Worm (Caenorhabditis elegans) whole organism, midembryonic: Measurements from ENCODE around the gene sod-3.

Experiments used
- T22C8.4 ChIP-seq: fragments of 200-800 bp; sonication (Bioruptor generic); IDR thresholded peaks from 2 replicates; pipeline ENCODE4 v1.3.6; 2022; ENCODE audit warnings: missing genetic modification characterization, missing compliant biosample characterization
- cog-1 ChIP-seq: sonication (generic microtip); optimal IDR thresholded peaks from 2 replicates; lab custom pipeline; 2016; ENCODE audit warnings: missing genetic modification characterization, missing compliant biosample characterization
- flt-1 ChIP-seq: fragments of 200-800 bp; sonication (Bioruptor generic); IDR thresholded peaks from 2 replicates; pipeline ENCODE4 v1.3.6; 2022; ENCODE audit warnings: missing genetic modification characterization, missing compliant biosample characterization
- klf-2 ChIP-seq: fragments of 200-800 bp; sonication (Bioruptor generic); conservative IDR thresholded peaks from 2 replicates; pipeline ENCODE4 v1.3.6; 2022; ENCODE audit warnings: missing genetic modification reagents, missing genetic modification characterization, missing compliant biosample characterization
- med-1 ChIP-seq: sonication (generic microtip); optimal IDR thresholded peaks from 2 replicates; lab custom pipeline; 2017; ENCODE audit warnings: missing genetic modification characterization, mild to moderate bottlenecking, missing compliant biosample characterization, antibody characterized with exemption, missing genetic modification reagents; ENCODE audit not compliant: insufficient read depth
- ref-1 ChIP-seq: fragments of 200-800 bp; sonication (Bioruptor generic); conservative IDR thresholded peaks from 2 replicates; pipeline ENCODE4 v1.3.6; 2022; ENCODE audit warnings: missing genetic modification reagents, missing genetic modification characterization, missing compliant biosample characterization
- tab-1 ChIP-seq: fragments of 200-800 bp; sonication (Bioruptor generic); IDR thresholded peaks from 2 replicates; pipeline ENCODE4 v1.3.6; 2022; ENCODE audit warnings: missing genetic modification characterization, missing compliant biosample characterization
- ztf-23 ChIP-seq: fragments of 200-800 bp; sonication (Bioruptor generic); IDR thresholded peaks from 2 replicates; pipeline ENCODE4 v1.3.6; 2022; ENCODE audit warnings: missing genetic modification reagents, missing genetic modification characterization, missing compliant biosample characterization
- ztf-29 ChIP-seq: fragments of 200-800 bp; sonication (Bioruptor generic); IDR thresholded peaks from 2 replicates; pipeline ENCODE4 v1.3.6; 2022; ENCODE audit warnings: missing genetic modification reagents, missing genetic modification characterization, missing compliant biosample characterization

Gene sod-3

DNA sequence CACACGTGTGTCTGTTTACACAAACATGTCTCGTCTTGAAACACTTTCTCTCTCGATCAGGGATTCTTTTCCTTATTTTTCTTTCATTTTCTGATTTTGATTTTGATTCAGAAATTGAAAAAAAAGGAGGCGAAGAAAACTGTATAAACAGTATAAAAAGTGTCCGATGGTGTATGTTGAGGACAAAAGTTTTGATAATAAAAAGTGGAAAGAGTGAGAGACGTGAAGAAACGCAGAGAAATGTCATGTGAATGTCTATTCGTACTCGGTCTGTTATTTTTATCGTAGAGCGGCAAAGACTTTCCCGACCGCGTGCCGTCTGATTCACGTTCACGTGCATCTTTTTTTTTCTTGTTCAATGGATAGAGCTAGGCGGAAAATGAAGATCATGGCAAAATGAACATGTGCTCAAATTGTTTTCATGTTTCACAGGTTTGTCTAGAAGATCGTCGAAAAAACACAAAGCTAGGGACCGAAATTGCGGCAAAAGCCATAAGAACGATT, 28.8 kb upstream of the sod-3 start:
- TF ChIP-seq T22C8.4 (GFP tag; lab: Robert Waterston, UW) (no peak), ref-1 (no peak)

DNA sequence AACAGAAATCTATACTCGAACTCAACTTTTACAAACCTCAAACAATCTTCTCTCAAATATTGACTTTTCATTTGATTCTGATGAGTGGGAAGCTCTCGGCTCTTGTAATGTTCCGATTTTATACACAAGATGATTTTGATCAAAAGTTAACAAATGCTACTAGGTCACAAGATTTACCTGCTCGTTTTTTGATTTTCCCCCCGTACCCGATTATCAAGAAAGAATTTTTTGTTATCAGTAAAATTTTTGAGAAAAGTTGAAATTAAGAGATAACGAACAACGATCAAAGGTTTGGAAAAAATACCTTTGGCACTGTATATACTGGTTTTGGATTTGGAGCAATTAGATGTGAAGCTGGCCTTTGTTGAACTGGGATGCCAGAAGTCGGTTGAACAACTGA, 27.7 kb upstream of the sod-3 start:
- no peak for TF ChIP-seq ref-1
- TF ChIP-seq klf-2: no peak
- TF ChIP-seq flt-1 (GFP tag; lab: Robert Waterston, UW): no peak
- no peak for TF ChIP-seq T22C8.4 (GFP tag; lab: Robert Waterston, UW)
- TF ChIP-seq tab-1 (GFP tag; lab: Robert Waterston, UW): no peak
- no peak for TF ChIP-seq med-1
- TF ChIP-seq cog-1 (tag; lab: Kevin White, UChicago): no peak
- TF ChIP-seq ztf-29 (GFP tag; lab: Robert Waterston, UW): no peak
- TF ChIP-seq ztf-23 (GFP tag; lab: Robert Waterston, UW): no peak

DNA sequence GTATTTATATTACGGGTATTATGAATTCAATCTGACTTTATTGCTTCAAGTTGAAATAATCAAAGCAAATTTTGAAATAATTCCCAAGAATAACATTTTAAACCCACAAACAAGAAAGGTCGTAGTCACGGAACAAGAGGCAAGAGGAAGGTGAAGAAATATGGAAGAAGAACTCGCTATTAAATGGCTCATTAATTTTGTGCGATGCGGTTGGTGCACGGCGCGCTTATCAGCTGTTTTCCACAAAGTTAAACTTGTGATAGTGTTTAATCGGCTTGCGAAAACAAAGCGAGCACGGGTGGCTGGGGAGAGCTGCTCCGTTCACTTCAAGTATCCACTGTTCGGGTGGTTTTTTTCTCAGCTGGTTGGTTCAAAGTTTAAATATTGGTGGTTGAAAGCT, 25.6 kb upstream of the sod-3 start:
- no peak for TF ChIP-seq ref-1
- TF ChIP-seq flt-1 (GFP tag; lab: Robert Waterston, UW): no peak
- no peak for TF ChIP-seq med-1
- TF ChIP-seq klf-2: no peak
- TF ChIP-seq ztf-29 (GFP tag; lab: Robert Waterston, UW): no peak
- TF ChIP-seq T22C8.4 (GFP tag; lab: Robert Waterston, UW): no peak
- TF ChIP-seq tab-1 (GFP tag; lab: Robert Waterston, UW): no peak
- no peak for TF ChIP-seq cog-1 (tag; lab: Kevin White, UChicago)
- TF ChIP-seq ztf-23 (GFP tag; lab: Robert Waterston, UW): no peak

DNA sequence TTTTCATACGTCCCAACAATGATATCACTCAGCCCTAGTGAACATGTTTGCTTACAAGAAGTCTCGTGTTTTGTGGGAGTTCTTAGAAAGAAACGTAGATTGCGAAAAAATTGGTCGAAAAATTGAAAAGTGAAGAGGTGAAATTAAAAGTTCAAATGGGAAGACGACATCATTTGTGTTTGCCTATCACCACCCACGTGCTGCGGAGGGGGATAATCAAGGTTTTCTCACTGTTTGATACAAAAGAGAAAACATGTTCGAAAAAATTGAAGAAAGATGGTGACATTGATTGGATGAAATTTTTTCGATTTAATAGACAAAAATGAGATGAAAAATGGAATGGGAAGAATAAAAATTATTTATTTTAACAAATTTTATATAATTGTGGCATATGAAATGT, 22.1 kb upstream of the sod-3 start:
- TF ChIP-seq ztf-29 (GFP tag; lab: Robert Waterston, UW) (no peak), ztf-23 (GFP tag; lab: Robert Waterston, UW) (no peak), ref-1 (no peak), flt-1 (GFP tag; lab: Robert Waterston, UW) (no peak), med-1 (no peak), T22C8.4 (GFP tag; lab: Robert Waterston, UW) (no peak), tab-1 (GFP tag; lab: Robert Waterston, UW) (no peak), cog-1 (tag; lab: Kevin White, UChicago) (no peak), klf-2 (no peak)

DNA sequence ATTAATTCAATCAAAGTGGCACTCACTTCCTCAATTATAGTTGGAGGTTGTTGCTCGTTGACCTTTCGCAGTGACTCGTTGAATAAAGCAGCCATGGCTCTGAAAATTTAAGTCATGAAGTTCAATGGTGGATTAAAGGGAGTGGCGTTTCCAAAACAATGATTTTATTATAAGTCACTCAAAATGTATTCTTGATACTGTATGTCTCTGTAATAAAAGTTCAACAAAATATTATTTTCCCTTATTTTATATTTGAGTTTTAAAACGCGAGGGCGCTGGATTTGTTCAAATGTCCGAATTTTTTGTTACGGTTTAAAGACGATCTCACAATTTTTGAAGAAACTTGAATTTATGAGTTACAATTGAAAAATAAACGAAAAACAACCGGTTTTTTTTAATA, 20.5 kb upstream of the sod-3 start, which contains the start of gene C30G4.4:
Gene C30G4.4, minus strand, starts transcription at position 101 of the 400 bp plus-strand sequence.
- TF ChIP-seq ztf-29 (GFP tag; lab: Robert Waterston, UW) (no peak), flt-1 (GFP tag; lab: Robert Waterston, UW) (no peak), tab-1 (GFP tag; lab: Robert Waterston, UW) (no peak), klf-2 (no peak), med-1 (no peak), cog-1 (tag; lab: Kevin White, UChicago) (no peak), ref-1 (no peak), ztf-23 (GFP tag; lab: Robert Waterston, UW) (no peak), T22C8.4 (GFP tag; lab: Robert Waterston, UW) (no peak)

DNA sequence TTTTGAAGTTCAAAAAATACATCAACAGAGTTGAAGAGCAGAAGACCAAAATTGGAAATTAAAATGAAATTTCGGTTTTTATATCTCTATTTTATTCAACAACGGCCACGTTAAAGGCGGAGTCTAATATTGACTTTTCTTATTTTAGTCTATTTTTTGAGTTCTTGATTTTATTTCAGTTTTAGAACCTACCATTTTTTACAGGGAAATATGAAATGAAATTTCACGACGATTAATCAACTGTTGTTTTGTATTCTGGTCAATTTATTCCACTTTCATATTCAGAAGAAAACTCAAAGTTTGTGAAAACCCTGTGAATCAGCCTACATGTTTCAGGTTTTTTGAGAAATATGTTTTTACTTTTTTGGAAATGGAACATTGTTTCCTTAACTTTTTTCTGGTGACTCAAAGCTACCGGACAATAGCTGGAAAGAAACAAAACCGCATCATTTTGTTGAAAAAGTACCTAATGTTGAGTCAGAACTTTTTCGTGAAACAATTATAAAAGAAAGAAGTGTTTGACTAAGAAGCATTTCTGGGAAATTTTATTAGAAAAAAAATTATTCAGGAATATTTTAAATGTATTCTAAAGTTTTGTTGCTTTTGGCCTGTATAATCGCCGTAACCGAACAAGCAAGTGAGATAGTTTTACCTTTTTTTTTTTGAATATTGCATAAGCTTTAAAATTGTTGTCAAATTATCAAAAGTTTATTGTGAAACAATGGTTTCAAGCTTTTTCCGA, 11.7 kb upstream of the sod-3 start, which contains the start of the genes irld-23 and C08A9.10:
Gene irld-23, minus strand, starts transcription at position 51 of the 742 bp plus-strand sequence.
Gene C08A9.10, plus strand, starts transcription at position 545 of the 742 bp plus-strand sequence.
- no peak for TF ChIP-seq flt-1 (GFP tag; lab: Robert Waterston, UW)
- TF ChIP-seq ref-1: no peak
- no peak for TF ChIP-seq cog-1 (tag; lab: Kevin White, UChicago)

DNA sequence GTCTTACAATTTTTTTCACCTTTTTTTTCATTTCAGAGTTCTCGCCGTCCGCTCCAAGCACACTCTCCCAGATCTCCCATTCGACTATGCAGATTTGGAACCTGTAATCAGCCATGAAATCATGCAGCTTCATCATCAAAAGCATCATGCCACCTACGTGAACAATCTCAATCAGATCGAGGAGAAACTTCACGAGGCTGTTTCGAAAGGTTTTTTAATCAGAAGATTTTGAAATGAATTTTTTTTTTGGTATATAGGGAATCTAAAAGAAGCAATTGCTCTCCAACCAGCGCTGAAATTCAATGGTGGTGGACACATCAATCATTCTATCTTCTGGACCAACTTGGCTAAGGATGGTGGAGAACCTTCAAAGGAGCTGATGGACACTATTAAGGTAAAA, 646 bp downstream of the sod-3 start, which contains the start of gene C08A9.3:
Gene C08A9.3, minus strand, starts transcription at position 101 of the 400 bp plus-strand sequence.
- no peak for TF ChIP-seq ref-1
- TF ChIP-seq klf-2: no peak
- TF ChIP-seq flt-1 (GFP tag; lab: Robert Waterston, UW): no peak
- no peak for TF ChIP-seq T22C8.4 (GFP tag; lab: Robert Waterston, UW)
- no peak for TF ChIP-seq cog-1 (tag; lab: Kevin White, UChicago)
- TF ChIP-seq med-1: no peak
- no peak for TF ChIP-seq tab-1 (GFP tag; lab: Robert Waterston, UW)
- no peak for TF ChIP-seq ztf-29 (GFP tag; lab: Robert Waterston, UW)
- TF ChIP-seq ztf-23 (GFP tag; lab: Robert Waterston, UW): no peak

DNA sequence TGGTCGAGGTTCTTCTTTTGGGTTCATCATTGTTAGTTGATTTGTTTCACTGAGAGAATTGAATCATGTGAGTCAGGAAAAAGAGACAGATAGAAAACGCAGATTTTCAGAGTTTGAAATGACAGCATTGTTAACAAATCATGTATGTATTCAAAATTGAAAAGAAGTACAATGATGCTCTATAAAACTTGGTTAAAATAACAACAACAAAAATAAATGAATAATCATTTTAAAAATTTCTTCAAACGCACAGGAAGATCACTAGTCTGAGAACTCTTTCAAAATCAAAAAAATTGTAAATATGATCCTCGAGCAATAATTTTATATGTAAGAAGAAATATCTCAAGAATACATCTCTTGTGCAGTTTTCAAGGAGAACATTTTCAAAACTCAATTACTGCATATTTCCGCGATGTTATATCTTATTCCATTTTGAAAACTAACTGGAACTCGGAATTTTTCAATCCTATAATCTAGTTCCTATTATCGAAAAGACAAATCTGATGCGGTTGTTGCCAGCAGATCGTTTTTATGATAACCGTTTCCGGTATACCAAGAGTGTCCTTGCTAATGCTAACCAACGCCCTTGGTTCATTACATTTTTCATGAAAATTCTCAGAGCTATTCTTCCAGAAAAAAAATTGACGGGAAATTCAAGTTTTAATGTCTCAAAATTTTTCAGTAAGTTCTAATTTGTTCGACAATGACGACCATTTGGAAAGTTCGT, 4.1 kb downstream of the sod-3 start, which contains the start of gene lido-1:
Gene lido-1, minus strand, starts transcription at position 51 of the 727 bp plus-strand sequence.
- TF ChIP-seq med-1: no peak
- no peak for TF ChIP-seq cog-1 (tag; lab: Kevin White, UChicago)
- no peak for TF ChIP-seq T22C8.4 (GFP tag; lab: Robert Waterston, UW)
- TF ChIP-seq flt-1 (GFP tag; lab: Robert Waterston, UW): no peak
- TF ChIP-seq klf-2: no peak
- no peak for TF ChIP-seq ref-1
- no peak for TF ChIP-seq tab-1 (GFP tag; lab: Robert Waterston, UW)
- TF ChIP-seq ztf-23 (GFP tag; lab: Robert Waterston, UW): no peak
- TF ChIP-seq ztf-29 (GFP tag; lab: Robert Waterston, UW): no peak

DNA sequence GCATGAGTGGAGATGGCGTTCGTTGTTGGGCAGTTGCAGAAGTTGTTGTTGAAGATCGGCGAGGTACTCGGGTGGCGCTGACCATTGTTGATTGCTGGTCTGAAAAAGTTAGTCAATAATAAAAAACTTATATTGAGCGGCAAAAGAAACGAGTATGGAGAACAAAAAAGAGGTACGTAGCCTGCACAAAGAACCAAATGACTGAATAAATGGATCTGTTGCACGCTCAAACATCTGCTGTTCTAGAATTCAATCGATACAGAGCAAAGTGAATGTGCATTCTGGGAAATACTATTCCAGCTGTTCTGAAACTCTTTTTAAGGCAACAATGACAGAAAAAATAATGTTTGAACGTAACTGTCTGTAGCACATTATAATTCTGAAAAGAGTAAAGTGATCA, 8.1 kb downstream of the sod-3 start, which contains the start of gene lido-2:
Gene lido-2, minus strand, starts transcription at position 101 of the 400 bp plus-strand sequence.
- no peak for TF ChIP-seq tab-1 (GFP tag; lab: Robert Waterston, UW)
- TF ChIP-seq klf-2: no peak
- no peak for TF ChIP-seq T22C8.4 (GFP tag; lab: Robert Waterston, UW)
- no peak for TF ChIP-seq ztf-29 (GFP tag; lab: Robert Waterston, UW)
